Fruit fly (Drosophila melanogaster): ENCODE results near the gene Eip75B.

The Eip75B gene

dm6 chr3L:17997495-17997894 lies 67.0 kb downstream of the Eip75B start:
- no peak for TF ChIP-seq noc (tag; optimal IDR thresholded peaks at IDR 0.05)

- no peak for TF ChIP-seq noc (tag; optimal IDR thresholded peaks at IDR 0.05)
Measured at dm6 chr3L:17996950-17997349, 67.5 kb downstream of the Eip75B start.

- peak; percentile 71 for TF ChIP-seq noc (tag; optimal IDR thresholded peaks at IDR 0.05)
Measured at dm6 chr3L:17995203-17996143, 69.0 kb downstream of the Eip75B start.

DNA sequence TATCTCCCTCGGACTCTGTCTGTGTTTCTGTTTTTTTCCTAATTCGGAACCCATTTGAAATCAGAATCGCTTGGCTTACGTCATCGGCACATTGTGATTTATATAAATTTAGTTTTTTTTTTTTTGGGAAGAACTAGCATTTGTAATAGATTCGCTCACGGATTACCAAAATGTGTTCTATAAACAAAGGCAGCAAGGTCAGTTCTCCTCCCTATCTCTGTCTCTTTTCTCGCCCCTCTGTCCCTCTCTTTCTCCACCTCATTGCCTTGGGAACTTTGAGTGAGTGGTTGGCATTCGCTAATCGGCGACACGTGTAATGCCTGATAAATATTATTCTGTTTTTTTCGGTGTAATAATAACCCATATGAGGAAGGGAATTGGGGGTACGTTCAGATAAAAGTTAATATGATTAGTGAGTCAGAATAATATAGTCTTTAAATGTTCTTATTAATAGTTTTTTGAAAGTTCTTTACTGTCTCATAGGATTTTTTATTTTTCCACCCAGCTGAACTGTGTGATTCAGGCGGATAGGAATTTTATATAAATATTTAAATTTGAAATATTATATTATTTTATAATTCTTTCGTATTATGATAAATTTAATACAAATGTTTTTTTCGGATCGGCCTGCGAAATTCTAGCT lies 69.8 kb downstream of the Eip75B start:
- peak; percentile 37 for TF ChIP-seq noc (tag; optimal IDR thresholded peaks at IDR 0.05)

- no peak for TF ChIP-seq noc (tag; optimal IDR thresholded peaks at IDR 0.05)
Measured at dm6 chr3L:17993759-17994158, 70.7 kb downstream of the Eip75B start.

DNA sequence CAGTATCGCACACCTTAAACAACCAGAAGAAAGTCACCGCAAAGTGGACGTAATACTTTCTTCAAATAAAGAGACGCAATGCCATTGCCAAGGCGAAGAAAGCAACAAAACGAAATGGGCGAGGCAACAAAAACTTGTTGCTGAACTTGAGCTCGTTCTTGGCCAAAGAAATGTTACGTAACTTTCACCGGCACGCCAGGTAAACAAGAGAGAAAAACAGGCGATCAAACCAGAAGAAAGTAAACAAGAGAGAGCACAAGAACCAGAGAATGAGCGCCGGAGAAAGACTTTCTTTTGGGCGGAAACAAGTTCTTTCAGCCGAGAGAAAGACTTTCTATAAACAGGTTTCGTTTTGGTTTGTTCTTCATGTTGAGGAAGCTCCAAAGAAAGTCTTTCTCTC lies 71.2 kb downstream of the Eip75B start:
- TF ChIP-seq noc (tag; optimal IDR thresholded peaks at IDR 0.05), result no peak

- TF ChIP-seq noc (tag; optimal IDR thresholded peaks at IDR 0.05), result no peak
Measured at dm6 chr3L:17992598-17992997, 71.9 kb downstream of the Eip75B start.

DNA sequence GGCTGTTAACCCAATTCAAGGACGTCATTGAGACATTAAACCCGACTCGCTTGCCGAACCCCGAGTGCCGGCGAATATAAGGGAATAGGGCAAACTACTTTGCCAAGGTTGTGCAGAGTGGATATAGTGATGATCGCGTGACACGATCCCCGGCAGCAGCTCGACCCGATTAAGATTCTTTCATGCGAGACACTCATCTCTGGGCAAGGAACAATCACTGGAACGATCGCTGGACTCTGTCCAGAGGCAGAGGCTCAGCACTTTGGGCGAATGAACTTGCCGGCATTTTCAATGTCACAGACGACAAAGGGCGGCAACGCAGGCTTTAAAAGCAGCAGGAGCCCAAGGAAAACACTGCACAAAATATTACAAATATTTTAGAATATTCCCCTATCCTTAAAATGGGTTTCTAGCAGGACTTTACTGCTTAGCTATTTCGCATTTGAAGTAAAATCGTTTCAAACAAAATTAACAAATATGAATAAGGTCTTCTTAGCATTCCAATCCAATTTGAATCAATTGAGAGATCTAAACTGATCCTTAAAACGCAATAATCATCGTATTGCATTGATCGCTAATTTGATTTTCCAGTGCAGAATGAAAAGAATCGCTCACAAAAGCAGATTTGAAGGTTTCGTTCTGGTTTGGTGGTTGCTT lies 72.5 kb downstream of the Eip75B start:
- no peak for TF ChIP-seq noc (tag; optimal IDR thresholded peaks at IDR 0.05)

DNA sequence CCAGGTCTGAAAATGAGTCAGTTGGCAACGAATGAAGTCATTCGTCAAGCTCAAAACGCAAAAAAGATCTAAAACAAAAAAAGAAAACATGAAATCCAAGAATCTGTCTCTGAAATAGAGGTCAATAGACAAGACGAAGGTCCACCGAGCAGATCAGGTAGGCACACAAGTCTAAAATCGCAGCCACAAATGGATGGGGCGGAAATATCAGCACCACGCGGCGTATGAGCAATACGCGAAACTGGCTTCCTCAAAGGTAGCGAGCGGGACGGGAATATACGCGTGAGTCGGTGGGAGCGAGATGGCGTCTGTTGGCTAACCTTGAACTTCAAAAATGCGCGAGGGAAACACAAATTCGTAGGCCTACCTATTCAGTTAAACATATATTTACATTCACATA lies 73.5 kb downstream of the Eip75B start:
- no peak for TF ChIP-seq noc (tag; optimal IDR thresholded peaks at IDR 0.05)

dm6 chr3L:17989988-17990401 lies 74.5 kb downstream of the Eip75B start:
- TF ChIP-seq noc (tag; optimal IDR thresholded peaks at IDR 0.05), result peak; percentile 38

dm6 chr3L:17989199-17989781 lies 75.2 kb downstream of the Eip75B start:
- no peak for TF ChIP-seq noc (tag; optimal IDR thresholded peaks at IDR 0.05)

- TF ChIP-seq noc (tag; optimal IDR thresholded peaks at IDR 0.05), result no peak
Measured at dm6 chr3L:17988155-17988877, 76.2 kb downstream of the Eip75B start.

- no peak for TF ChIP-seq noc (tag; optimal IDR thresholded peaks at IDR 0.05)
Measured at dm6 chr3L:17986411-17986826, 78.1 kb downstream of the Eip75B start.

- TF ChIP-seq noc (tag; optimal IDR thresholded peaks at IDR 0.05), result no peak
Measured at dm6 chr3L:17985110-17985509, 79.4 kb downstream of the Eip75B start.

DNA sequence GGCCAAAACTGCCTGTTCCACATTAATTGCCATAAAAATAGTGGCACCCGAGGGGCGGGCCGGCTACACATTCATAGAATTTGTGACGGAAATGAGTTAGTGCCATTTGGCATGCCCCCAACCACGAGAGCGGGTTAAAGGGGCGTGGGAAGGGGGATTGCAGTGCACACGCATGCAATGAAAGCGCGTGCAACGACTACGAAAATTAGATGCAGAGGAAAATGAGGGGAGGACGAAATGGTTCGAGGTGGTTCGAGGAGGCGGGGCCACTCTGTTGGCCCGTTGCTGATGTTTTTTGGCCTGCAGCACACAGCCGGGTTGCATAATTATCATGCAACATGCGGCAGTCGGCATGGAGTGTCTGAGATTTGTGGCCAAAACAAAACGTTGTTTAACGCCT lies 80.5 kb downstream of the Eip75B start:
- no peak for TF ChIP-seq noc (tag; optimal IDR thresholded peaks at IDR 0.05)

- no peak for TF ChIP-seq noc (tag; optimal IDR thresholded peaks at IDR 0.05)
Measured at dm6 chr3L:17981493-17981875, 83.0 kb downstream of the Eip75B start.

Measured in whole organism, larva.